Fruit fly (Drosophila melanogaster): Measurements from ENCODE around the gene CG2116.

The CG2116 gene

DNA sequence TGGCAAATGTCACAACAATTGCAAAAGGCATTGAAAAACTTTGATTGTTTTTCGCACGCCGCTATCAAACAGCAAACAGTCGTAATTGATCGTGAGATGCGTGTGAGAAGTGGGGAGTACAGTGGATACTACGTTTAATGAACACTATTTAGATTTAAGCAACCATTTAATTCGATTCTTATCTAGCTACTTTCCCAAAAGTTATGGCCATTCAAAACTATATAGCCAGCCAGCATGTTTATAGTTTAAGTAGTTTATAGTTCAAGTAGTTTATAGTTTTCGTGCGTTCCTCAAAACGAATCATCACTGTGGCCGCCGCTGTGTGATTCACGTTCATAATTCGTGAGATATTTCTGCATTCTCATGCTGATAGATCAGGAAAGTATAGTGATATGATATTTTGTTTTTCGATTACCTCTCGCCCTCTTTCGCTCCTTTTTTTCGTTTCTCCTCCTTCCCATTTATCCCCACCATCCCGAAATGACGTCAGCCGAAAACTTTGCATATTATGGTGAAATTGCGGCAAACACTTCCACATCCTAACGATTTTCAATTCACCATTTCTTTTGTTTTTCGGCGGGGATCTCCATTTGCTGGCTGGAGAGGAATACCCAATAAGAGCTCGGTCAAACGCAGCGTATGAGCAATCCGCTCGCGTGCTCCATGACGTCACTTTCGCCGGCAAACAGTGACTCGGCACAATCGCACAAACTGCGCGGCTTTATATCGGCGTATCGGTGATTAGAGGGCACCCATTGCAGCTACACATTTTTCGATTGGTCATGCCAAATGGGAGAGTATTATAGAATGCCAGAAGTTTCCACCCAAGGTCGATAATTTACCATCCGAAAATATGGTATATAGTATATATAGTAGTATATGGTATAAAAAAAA, 16.0 kb upstream of the CG2116 start (continued):
- TF ChIP-seq B-H2 (GFP tag; optimal IDR thresholded peaks at IDR 0.05) (peak; percentile 60), Atf3 (GFP tag; optimal IDR thresholded peaks at IDR 0.05) (no peak), kah (GFP tag; optimal IDR thresholded peaks at IDR 0.05) (no peak), CG13296 (GFP tag; optimal IDR thresholded peaks at IDR 0.05) (peak; percentile 64), yki (optimal IDR thresholded peaks at IDR 0.05) (no peak), insv (GFP tag; optimal IDR thresholded peaks at IDR 0.05) (no peak), Hmx (GFP tag; optimal IDR thresholded peaks at IDR 0.05) (peak; percentile 37), ara (GFP tag; IDR thresholded peaks at IDR 0.05) (no peak), CG11695 (GFP tag; IDR thresholded peaks at IDR 0.05) (peak; percentile 58; the same call in 2 of the 3 replicates), HLHmδ (GFP tag; optimal IDR thresholded peaks at IDR 0.05) (no peak), CG18476 (GFP tag; optimal IDR thresholded peaks at IDR 0.05) (no peak), cg (GFP tag; optimal IDR thresholded peaks at IDR 0.05) (no peak), tio (GFP tag; optimal IDR thresholded peaks at IDR 0.05) (peak; percentile 9), fu2 (GFP tag; optimal IDR thresholded peaks at IDR 0.05) (peak; percentile 36), CG12391 (tag; optimal IDR thresholded peaks at IDR 0.05) (peak; percentile 44), CG4730 (GFP tag; IDR thresholded peaks at IDR 0.05) (peak; percentile 43), NC2α (GFP tag; optimal IDR thresholded peaks at IDR 0.05) (no peak), nom (GFP tag; optimal IDR thresholded peaks at IDR 0.05) (no peak), Rfx (GFP tag; IDR thresholded peaks at IDR 0.05) (peak; percentile 87), run (tag; optimal IDR thresholded peaks at IDR 0.05) (no peak), psq (GFP tag; optimal IDR thresholded peaks at IDR 0.05) (no peak), CG3726 (GFP tag; IDR thresholded peaks at IDR 0.05) (no peak), fd102C (GFP tag; optimal IDR thresholded peaks at IDR 0.05) (no peak), CG8924 (tag; optimal IDR thresholded peaks at IDR 0.05) (peak; percentile 54), BtbVII (GFP tag; optimal IDR thresholded peaks at IDR 0.05) (peak; percentile 3), lmd (GFP tag; IDR thresholded peaks at IDR 0.05) (peak; percentile 67; the same call in 1 of the 2 replicates), pb (GFP tag; optimal IDR thresholded peaks at IDR 0.05) (peak; percentile 23), Aef1 (GFP tag; IDR thresholded peaks at IDR 0.05) (peak; percentile 43; the same call in 1 of the 3 replicates), scrt (GFP tag; optimal IDR thresholded peaks at IDR 0.05) (peak; percentile 52), CG10654 (GFP tag; optimal IDR thresholded peaks at IDR 0.05) (no peak), inv (GFP tag; IDR thresholded peaks at IDR 0.05; ENCODE audit: partially characterized antibody) (no peak), dpn (GFP tag; optimal IDR thresholded peaks at IDR 0.05) (peak; percentile 49 to 57), zen (tag; optimal IDR thresholded peaks at IDR 0.05) (no peak), Nf-YB (GFP tag; optimal IDR thresholded peaks at IDR 0.05) (no peak), CG4282 (GFP tag; optimal IDR thresholded peaks at IDR 0.05) (no peak), phol (tag; optimal IDR thresholded peaks at IDR 0.05) (peak; percentile 15), Meics (GFP tag; optimal IDR thresholded peaks at IDR 0.05) (peak; percentile 80), CG17612 (GFP tag; IDR thresholded peaks at IDR 0.05) (0 out of 2 replicates have a peak, but pooled peaks have one; percentile 46), rib (GFP tag; IDR thresholded peaks at IDR 0.05) (0 out of 2 replicates have a peak, but pooled peaks have one; percentile 52), eve (GFP tag; optimal IDR thresholded peaks at IDR 0.05) (no peak), Drgx (GFP tag; IDR thresholded peaks at IDR 0.05) (no peak; the same call in 1 of the 2 replicates), Dp (GFP tag; optimal IDR thresholded peaks at IDR 0.05) (no peak), Trl (optimal IDR thresholded peaks at IDR 0.05) (no peak), Trl (GFP tag; optimal IDR thresholded peaks at IDR 0.05) (peak; percentile 11), bcd (GFP tag; optimal IDR thresholded peaks at IDR 0.05) (peak; percentile 44), Elba2 (GFP tag; optimal IDR thresholded peaks at IDR 0.05) (no peak), ase (GFP tag; IDR thresholded peaks at IDR 0.05) (no peak), CG8089 (GFP tag; optimal IDR thresholded peaks at IDR 0.05) (no peak), Dref (GFP tag; IDR thresholded peaks at IDR 0.05) (no peak), sr (GFP tag; IDR thresholded peaks at IDR 0.05) (no peak)
